Fruit fly (Drosophila melanogaster) ovary, adult (tissue): ENCODE measurements around the gene Gbeta5.

ENCODE experiments used
- CG17801 ChIP-seq: fragments of 200-800 bp; optimal IDR thresholded peaks from 2 replicates; lab custom pipeline; 2019; ENCODE audit warnings: missing biosample characterization, mild to moderate bottlenecking, missing genetic modification characterization, moderate library complexity; ENCODE audit not compliant: partially characterized antibody

Gbeta5 gene

dm6 chrX:8152077-8152476, at the start of gene Gbeta5:
TSS of gene Gbeta5 (minus strand) at chrX:8152275.
- TF ChIP-seq CG17801 (GFP tag; lab: Kevin White, UChicago): no peak

dm6 chrX:8198935-8199580, 47.0 kb upstream of the Gbeta5 start:
- no peak for TF ChIP-seq CG17801 (GFP tag; lab: Kevin White, UChicago)

- no peak for TF ChIP-seq CG17801 (GFP tag; lab: Kevin White, UChicago)
These were observed 44.6 kb upstream of the Gbeta5 start for dm6 chrX:8196598-8197228.

- no peak for TF ChIP-seq CG17801 (GFP tag; lab: Kevin White, UChicago)
These were observed 44.1 kb upstream of the Gbeta5 start for dm6 chrX:8196157-8196526.

dm6 chrX:8195449-8196156, 43.5 kb upstream of the Gbeta5 start:
- no peak for TF ChIP-seq CG17801 (GFP tag; lab: Kevin White, UChicago)

dm6 chrX:8194559-8194958, 42.5 kb upstream of the Gbeta5 start:
- no peak for TF ChIP-seq CG17801 (GFP tag; lab: Kevin White, UChicago)

dm6 chrX:8193017-8193556, 41.0 kb upstream of the Gbeta5 start:
- peak; percentile 83 for TF ChIP-seq CG17801 (GFP tag; lab: Kevin White, UChicago)

dm6 chrX:8192191-8192590, 40.1 kb upstream of the Gbeta5 start:
- no peak for TF ChIP-seq CG17801 (GFP tag; lab: Kevin White, UChicago)

dm6 chrX:8179858-8180257, 27.8 kb upstream of the Gbeta5 start:
- TF ChIP-seq CG17801 (GFP tag; lab: Kevin White, UChicago): no peak

- no peak for TF ChIP-seq CG17801 (GFP tag; lab: Kevin White, UChicago)
These were observed 26.9 kb upstream of the Gbeta5 start for dm6 chrX:8178989-8179388.

- TF ChIP-seq CG17801 (GFP tag; lab: Kevin White, UChicago): no peak
These were observed 26.3 kb upstream of the Gbeta5 start, which contains the start of gene sdt for dm6 chrX:8178165-8178955. TSS of gene sdt (plus strand) at chrX:8178549.

- TF ChIP-seq CG17801 (GFP tag; lab: Kevin White, UChicago): no peak
These were observed 25.7 kb upstream of the Gbeta5 start for dm6 chrX:8177742-8178141.

dm6 chrX:8177030-8177349, 24.9 kb upstream of the Gbeta5 start, which contains the start of gene slpr:
TSS of gene slpr (minus strand) at chrX:8177185.
- TF ChIP-seq CG17801 (GFP tag; lab: Kevin White, UChicago): no peak

- TF ChIP-seq CG17801 (GFP tag; lab: Kevin White, UChicago): peak; percentile 18
These were observed 24.4 kb upstream of the Gbeta5 start for dm6 chrX:8176291-8177029.
